Worm (Caenorhabditis elegans) whole organism, L2 larva: ENCODE data around the gene F54C9.7.

Source experiments
- R02D3.7 ChIP-seq: fragments of 150-350 bp; optimal IDR thresholded peaks from 2 replicates; lab custom pipeline; 2014; ENCODE audit warnings: missing biosample characterization, missing genetic modification characterization
- Y55F3AM.14 ChIP-seq: fragments of 200-800 bp; sonication (Bioruptor generic); optimal IDR thresholded peaks from 2 replicates; lab custom pipeline; 2018; ENCODE audit warnings: mild to moderate bottlenecking, missing genetic modification characterization, missing compliant biosample characterization
- ZK546.5 ChIP-seq: sonication (generic microtip); optimal IDR thresholded peaks from 2 replicates; lab custom pipeline; 2017; ENCODE audit warnings: missing biosample characterization, missing genetic modification characterization
- aly-2 ChIP-seq: fragments of 150-350 bp; optimal IDR thresholded peaks from 2 replicates; lab custom pipeline; 2014; ENCODE audit warnings: missing biosample characterization, missing genetic modification characterization
- ama-1 ChIP-seq: fragments of 150-350 bp; optimal IDR thresholded peaks from 2 replicates; lab custom pipeline; 2018; ENCODE audit warnings: inconsistent platforms
- blmp-1 ChIP-seq: sonication (generic microtip); optimal IDR thresholded peaks from 2 replicates; lab custom pipeline; 2017; ENCODE audit warnings: missing genetic modification characterization, mild to moderate bottlenecking, missing compliant biosample characterization, antibody characterized with exemption, moderate library complexity; ENCODE audit not compliant: insufficient read depth
- ceh-16 ChIP-seq: fragments of 150-350 bp; optimal IDR thresholded peaks from 2 replicates; lab custom pipeline; 2014; ENCODE audit warnings: missing biosample characterization, missing genetic modification characterization
- crh-2 ChIP-seq: sonication (generic microtip); optimal IDR thresholded peaks from 2 replicates; lab custom pipeline; 2017; ENCODE audit warnings: missing biosample characterization, missing genetic modification characterization
- dmd-4 ChIP-seq: sonication (generic microtip); optimal IDR thresholded peaks from 2 replicates; lab custom pipeline; 2017; ENCODE audit warnings: missing biosample characterization, missing genetic modification characterization
- egl-27 ChIP-seq: sonication (generic microtip); optimal IDR thresholded peaks from 3 replicates; lab custom pipeline; 2017; ENCODE audit warnings: missing biosample characterization, missing genetic modification reagents, missing genetic modification characterization
- gmeb-1 ChIP-seq: fragments of 150-350 bp; optimal IDR thresholded peaks from 2 replicates; lab custom pipeline; 2014; ENCODE audit warnings: missing biosample characterization, missing genetic modification characterization
- lin-13 ChIP-seq: fragments of 150-350 bp; optimal IDR thresholded peaks from 2 replicates; lab custom pipeline; 2014; ENCODE audit warnings: missing biosample characterization, missing genetic modification reagents, missing genetic modification characterization
- lin-39 ChIP-seq: fragments of 150-350 bp; optimal IDR thresholded peaks from 2 replicates; lab custom pipeline; 2014; ENCODE audit warnings: missing biosample characterization, missing genetic modification reagents, missing genetic modification characterization
- lsy-2 ChIP-seq, 2 experiments: fragments of 150-350 bp in 1 of 2; sonication (generic microtip) in 1 of 2; optimal IDR thresholded peaks; 2 replicates each; lab custom pipeline; 2014 to 2017; ENCODE audit warnings: missing biosample characterization in 2 of 2, missing genetic modification characterization in 2 of 2
- mab-5 ChIP-seq: fragments of 150-350 bp; optimal IDR thresholded peaks from 2 replicates; lab custom pipeline; 2014; ENCODE audit warnings: missing biosample characterization, missing genetic modification characterization
- mbf-1 ChIP-seq: sonication (generic microtip); optimal IDR thresholded peaks from 2 replicates; lab custom pipeline; 2017; ENCODE audit warnings: missing biosample characterization, missing genetic modification characterization
- nhr-10 ChIP-seq: sonication (generic microtip); optimal IDR thresholded peaks from 2 replicates; lab custom pipeline; 2017; ENCODE audit warnings: missing biosample characterization, missing genetic modification characterization
- nhr-11 ChIP-seq: fragments of 150-350 bp; optimal IDR thresholded peaks from 2 replicates; lab custom pipeline; 2014; ENCODE audit warnings: missing biosample characterization, missing genetic modification characterization
- nhr-12 ChIP-seq: fragments of 150-350 bp; optimal IDR thresholded peaks from 2 replicates; lab custom pipeline; 2014; ENCODE audit warnings: missing biosample characterization, missing genetic modification characterization
- nhr-21 ChIP-seq: fragments of 150-350 bp; optimal IDR thresholded peaks from 2 replicates; lab custom pipeline; 2014; ENCODE audit warnings: missing biosample characterization, missing genetic modification characterization
- nhr-237 ChIP-seq: fragments of 150-350 bp; optimal IDR thresholded peaks from 2 replicates; lab custom pipeline; 2014; ENCODE audit warnings: missing biosample characterization, missing genetic modification characterization
- nhr-25 ChIP-seq: fragments of 150-350 bp; sonication (generic microtip); optimal IDR thresholded peaks from 3 replicates; lab custom pipeline; 2014; ENCODE audit warnings: missing biosample characterization, missing genetic modification characterization
- nhr-6 ChIP-seq: fragments of 150-350 bp; optimal IDR thresholded peaks from 2 replicates; lab custom pipeline; 2014; ENCODE audit warnings: missing biosample characterization, missing genetic modification characterization
- nhr-77 ChIP-seq: fragments of 150-350 bp; optimal IDR thresholded peaks from 2 replicates; lab custom pipeline; 2014; ENCODE audit warnings: missing biosample characterization, missing genetic modification characterization
- peb-1 ChIP-seq: fragments of 150-350 bp; optimal IDR thresholded peaks from 2 replicates; lab custom pipeline; 2014; ENCODE audit warnings: missing biosample characterization, missing genetic modification characterization
- sem-4 ChIP-seq: fragments of 150-350 bp; optimal IDR thresholded peaks from 2 replicates; lab custom pipeline; 2014; ENCODE audit warnings: missing biosample characterization, missing genetic modification reagents, missing genetic modification characterization
- skn-1 ChIP-seq: sonication (generic microtip); optimal IDR thresholded peaks from 2 replicates; lab custom pipeline; 2017; ENCODE audit warnings: missing biosample characterization, missing genetic modification characterization
- sma-3 ChIP-seq: sonication (generic microtip); optimal IDR thresholded peaks from 2 replicates; lab custom pipeline; 2016; ENCODE audit warnings: missing genetic modification reagents, missing genetic modification characterization, missing compliant biosample characterization
- sma-9 ChIP-seq, 2 experiments: fragments of 150-350 bp in 1 of 2; sonication (generic microtip) in 1 of 2; optimal IDR thresholded peaks; 2 replicates each; lab custom pipeline; 2014 to 2016; ENCODE audit warnings: missing genetic modification characterization in 2 of 2, mild to moderate bottlenecking in 1 of 2, missing biosample characterization in 1 of 2, missing compliant biosample characterization in 1 of 2, missing genetic modification reagents in 1 of 2, moderate library complexity in 1 of 2
- snpc-4 ChIP-seq: fragments of 150-350 bp; optimal IDR thresholded peaks from 2 replicates; lab custom pipeline; 2014; ENCODE audit warnings: missing biosample characterization, missing genetic modification characterization
- unc-39 ChIP-seq: fragments of 150-350 bp; optimal IDR thresholded peaks from 2 replicates; lab custom pipeline; 2014; ENCODE audit warnings: missing biosample characterization, missing genetic modification characterization
- unc-62 ChIP-seq: fragments of 150-350 bp; optimal IDR thresholded peaks from 2 replicates; lab custom pipeline; 2014; ENCODE audit warnings: missing biosample characterization, missing genetic modification reagents, missing genetic modification characterization
- zag-1 ChIP-seq: fragments of 150-350 bp; optimal IDR thresholded peaks from 2 replicates; lab custom pipeline; 2014; ENCODE audit warnings: missing biosample characterization, missing genetic modification characterization
- ztf-1 ChIP-seq: fragments of 200-800 bp; sonication (Bioruptor generic); conservative IDR thresholded peaks from 2 replicates; pipeline ENCODE4 v1.3.6; 2022; ENCODE audit warnings: missing genetic modification characterization, missing compliant biosample characterization
- ztf-11 ChIP-seq: sonication (generic microtip); optimal IDR thresholded peaks from 2 replicates; lab custom pipeline; 2017; ENCODE audit warnings: missing biosample characterization, missing genetic modification characterization
- ztf-4 ChIP-seq: fragments of 150-350 bp; optimal IDR thresholded peaks from 2 replicates; lab custom pipeline; 2014; ENCODE audit warnings: missing biosample characterization, missing genetic modification characterization

F54C9.7 gene

DNA sequence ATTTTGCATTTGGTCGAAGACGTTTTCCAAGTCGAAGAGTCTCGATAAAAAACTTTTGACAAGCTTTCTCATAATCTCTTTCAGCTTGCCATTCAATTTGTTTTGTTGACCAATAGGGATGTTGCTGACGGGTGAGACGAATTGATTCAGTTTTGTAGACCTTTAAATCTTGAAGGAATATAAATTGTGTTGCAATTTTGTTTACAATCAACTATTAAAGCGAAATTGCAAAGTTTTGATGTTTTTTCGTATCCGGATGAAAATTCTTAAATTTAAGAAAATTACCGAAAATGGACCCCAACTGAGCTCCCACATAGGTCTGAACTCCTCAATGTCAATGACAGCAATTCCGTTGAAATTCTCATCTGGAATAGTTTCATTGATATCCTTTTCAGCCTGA lies 43.0 kb downstream of the F54C9.7 start:
- TF ChIP-seq lsy-2 (tag; optimal IDR thresholded peaks at IDR 0.05; lab: Kevin White, UChicago) (no peak), nhr-21 (tag; lab: Kevin White, UChicago) (no peak), unc-39 (no peak), peb-1 (tag; lab: Kevin White, UChicago) (no peak), nhr-11 (tag; lab: Kevin White, UChicago) (no peak), mab-5 (no peak), crh-2 (tag; lab: Kevin White, UChicago) (no peak), ama-1 (lab: Kevin White, UChicago) (no peak)

ce11 chrII:8617516-8617915 lies 44.4 kb downstream of the F54C9.7 start, which contains the start of gene chhy-1:
TSS of gene chhy-1 (minus strand) at chrII:8617616.
- TF ChIP-seq nhr-11 (tag; lab: Kevin White, UChicago) (no peak), unc-39 (no peak), sma-3 (GFP tag; lab: Kevin White, UChicago) (no peak), snpc-4 (no peak), ztf-1 (GFP tag; lab: Robert Waterston, UW) (no peak), lsy-2 (tag; optimal IDR thresholded peaks at IDR 0.05; lab: Kevin White, UChicago) (no peak), skn-1 (tag; lab: Kevin White, UChicago) (no peak), nhr-237 (no peak), Y55F3AM.14 (GFP tag; lab: Kevin White, UChicago) (no peak), aly-2 (tag; lab: Kevin White, UChicago) (no peak), mbf-1 (tag; lab: Kevin White, UChicago) (no peak), sem-4 (no peak)

ce11 chrII:8621883-8622282 lies 48.7 kb downstream of the F54C9.7 start, which contains the start of gene T22C8.3:
TSS of gene T22C8.3 (minus strand) at chrII:8621983.
- TF ChIP-seq ztf-11 (tag; lab: Kevin White, UChicago) (no peak), blmp-1 (tag; lab: Kevin White, UChicago) (no peak), unc-62 (GFP tag; lab: Kevin White, UChicago) (no peak), dmd-4 (tag; lab: Kevin White, UChicago) (no peak), lin-13 (no peak), gmeb-1 (tag; lab: Kevin White, UChicago) (no peak), ztf-4 (tag; lab: Kevin White, UChicago) (no peak), nhr-25 (tag; lab: Kevin White, UChicago) (no peak), nhr-11 (tag; lab: Kevin White, UChicago) (no peak), mab-5 (no peak), ceh-16 (tag; lab: Kevin White, UChicago) (no peak), ZK546.5 (tag; lab: Kevin White, UChicago) (no peak), aly-2 (tag; lab: Kevin White, UChicago) (no peak), lsy-2 (tag; optimal IDR thresholded peaks at IDR 0.05; lab: Kevin White, UChicago) (no peak), Y55F3AM.14 (GFP tag; lab: Kevin White, UChicago) (no peak)

DNA sequence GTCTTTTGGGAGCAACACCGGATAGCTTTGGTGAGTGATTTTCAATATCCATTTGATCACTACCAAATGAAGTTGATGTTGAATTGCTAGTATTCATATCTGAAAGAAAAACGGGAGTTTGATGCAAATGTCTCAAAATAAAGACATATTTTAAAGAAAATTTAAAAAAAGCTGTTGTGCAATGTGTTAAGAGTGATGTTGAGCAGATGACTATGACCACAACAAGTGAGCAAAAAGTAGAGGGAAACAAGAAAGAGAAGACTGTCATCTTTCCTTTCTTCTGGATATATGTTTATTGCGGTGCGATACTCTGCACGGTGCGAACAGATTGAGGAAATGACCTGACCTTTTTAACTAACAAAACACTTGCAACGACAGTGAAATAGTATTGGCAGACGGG lies 50.3 kb downstream of the F54C9.7 start, which contains the start of gene T22C8.4:
Gene T22C8.4, minus strand, starts transcription at position 101 of the 400 bp plus-strand sequence.
- no peak for TF ChIP-seq sma-9 (GFP tag; optimal IDR thresholded peaks at IDR 0.05; lab: Kevin White, UChicago)
- no peak for TF ChIP-seq sma-9 (tag; optimal IDR thresholded peaks at IDR 0.05; lab: Kevin White, UChicago)
- no peak for TF ChIP-seq sem-4
- TF ChIP-seq nhr-12 (tag; lab: Kevin White, UChicago): no peak
- TF ChIP-seq R02D3.7 (tag; lab: Kevin White, UChicago): no peak
- TF ChIP-seq lin-39: no peak
- TF ChIP-seq peb-1 (tag; lab: Kevin White, UChicago): no peak
- TF ChIP-seq nhr-11 (tag; lab: Kevin White, UChicago): no peak
- TF ChIP-seq nhr-6 (tag; lab: Kevin White, UChicago): no peak
- TF ChIP-seq nhr-10: no peak
- no peak for TF ChIP-seq snpc-4
- no peak for TF ChIP-seq zag-1 (tag; lab: Kevin White, UChicago)
- TF ChIP-seq nhr-21 (tag; lab: Kevin White, UChicago): no peak
- no peak for TF ChIP-seq nhr-77 (tag; lab: Kevin White, UChicago)
- no peak for TF ChIP-seq egl-27 (tag; lab: Kevin White, UChicago)
